Worm (Caenorhabditis elegans) whole organism, mixed stage, embryonic: ENCODE results near the gene F35C11.5.

ENCODE experiments used
- bed-3 ChIP-seq: fragments of 200-800 bp; sonication (Bioruptor generic); optimal IDR thresholded peaks from 3 replicates; lab custom pipeline; 2018; ENCODE audit warnings: mild to moderate bottlenecking, missing genetic modification characterization, moderate library complexity, missing compliant biosample characterization
- blmp-1 ChIP-seq: fragments of 150-350 bp; optimal IDR thresholded peaks from 2 replicates; lab custom pipeline; 2014; ENCODE audit warnings: missing biosample characterization, missing genetic modification characterization
- elt-1 ChIP-seq: sonication (generic microtip); optimal IDR thresholded peaks from 2 replicates; lab custom pipeline; 2017; ENCODE audit warnings: missing genetic modification characterization, mild to moderate bottlenecking, missing compliant biosample characterization, antibody characterized with exemption, moderate library complexity, borderline replicate concordance; ENCODE audit not compliant: insufficient read depth
- lin-32 ChIP-seq: fragments of 200-800 bp; sonication (Bioruptor generic); optimal IDR thresholded peaks from 2 replicates; lab custom pipeline; 2018; ENCODE audit warnings: mild to moderate bottlenecking, missing genetic modification characterization, missing compliant biosample characterization
- lsy-2 ChIP-seq: fragments of 150-350 bp; optimal IDR thresholded peaks from 2 replicates; lab custom pipeline; 2014; ENCODE audit warnings: missing biosample characterization, missing genetic modification characterization
- nhr-237 ChIP-seq: fragments of 150-350 bp; optimal IDR thresholded peaks from 2 replicates; lab custom pipeline; 2014; ENCODE audit warnings: missing biosample characterization, missing genetic modification characterization
- nhr-76 ChIP-seq: sonication (generic microtip); optimal IDR thresholded peaks from 2 replicates; lab custom pipeline; 2017; ENCODE audit warnings: missing biosample characterization, missing genetic modification characterization
- unc-39 ChIP-seq: fragments of 150-350 bp; optimal IDR thresholded peaks from 2 replicates; lab custom pipeline; 2014; ENCODE audit warnings: missing biosample characterization, missing genetic modification characterization

ce11 chrII:8216922-8217321, 36.6 kb upstream of the F35C11.5 start, which contains the start of gene ifg-1:
- no peak for TF ChIP-seq blmp-1
- no peak for TF ChIP-seq nhr-76 (tag; lab: Kevin White, UChicago)
- TF ChIP-seq nhr-237 = no peak
- no peak for TF ChIP-seq unc-39
- TF ChIP-seq bed-3 (GFP tag; lab: Kevin White, UChicago) = no peak
- TF ChIP-seq lsy-2 = no peak
- no peak for TF ChIP-seq lin-32
- TF ChIP-seq elt-1 (tag; lab: Kevin White, UChicago) = no peak
